Fruit fly (Drosophila melanogaster) whole organism, embryonic: ENCODE measurements around the gene fd96Cb.

Experiments
- Abd-B ChIP-seq: fragments of 200-800 bp; sonication (Bioruptor generic); optimal IDR thresholded peaks from 2 replicates; lab custom pipeline; 2018; ENCODE audit warnings: missing biosample characterization, mild to moderate bottlenecking, missing genetic modification characterization, moderate library complexity
- Adf1 ChIP-seq: fragments of 200-800 bp; sonication (Bioruptor generic); IDR thresholded peaks from 2 replicates; pipeline ENCODE4 v1.3.6; 2022; ENCODE audit warnings: missing biosample characterization, missing genetic modification characterization
- Aef1 ChIP-seq: fragments of 200-800 bp; sonication (Bioruptor generic); IDR thresholded peaks from 3 replicates; pipeline ENCODE4 v1.3.6; 2022; ENCODE audit warnings: missing biosample characterization, missing genetic modification characterization
- CG10431 ChIP-seq: fragments of 200-800 bp; sonication (Bioruptor generic); optimal IDR thresholded peaks from 3 replicates; lab custom pipeline; 2018; ENCODE audit warnings: missing biosample characterization, mild to moderate bottlenecking, missing genetic modification characterization
- CG10979 ChIP-seq: fragments of 200-800 bp; sonication (Bioruptor generic); optimal IDR thresholded peaks from 2 replicates; lab custom pipeline; 2018; ENCODE audit warnings: missing biosample characterization, mild to moderate bottlenecking, missing genetic modification characterization, moderate library complexity
- CG11247 ChIP-seq: fragments of 200-800 bp; sonication (Bioruptor generic); IDR thresholded peaks from 2 replicates; pipeline ENCODE4 v1.3.6; 2022; ENCODE audit warnings: missing biosample characterization, missing genetic modification characterization
- CG11504 ChIP-seq: fragments of 200-800 bp; sonication (Bioruptor generic); optimal IDR thresholded peaks from 3 replicates; lab custom pipeline; 2019; ENCODE audit warnings: missing biosample characterization, mild to moderate bottlenecking, missing genetic modification characterization, moderate library complexity
- CG13424 ChIP-seq: fragments of 200-800 bp; sonication (Bioruptor generic); optimal IDR thresholded peaks from 2 replicates; lab custom pipeline; 2019; ENCODE audit warnings: missing biosample characterization, mild to moderate bottlenecking, missing genetic modification characterization, moderate library complexity
- CG14014 ChIP-seq: fragments of 200-800 bp; sonication (Bioruptor generic); IDR thresholded peaks from 2 replicates; pipeline ENCODE4 v1.3.6; 2022; ENCODE audit warnings: missing biosample characterization, missing genetic modification characterization
- CG14441 ChIP-seq: fragments of 200-800 bp; sonication (Bioruptor generic); IDR thresholded peaks from 2 replicates; pipeline ENCODE4 v1.3.6; 2022; ENCODE audit warnings: missing biosample characterization, missing genetic modification characterization
- CG14667 ChIP-seq: fragments of 200-800 bp; sonication (Bioruptor generic); IDR thresholded peaks from 2 replicates; pipeline ENCODE4 v1.3.6; 2022; ENCODE audit warnings: missing biosample characterization, missing genetic modification characterization
- CG1603 ChIP-seq: fragments of 200-800 bp; sonication (Bioruptor generic); optimal IDR thresholded peaks from 2 replicates; lab custom pipeline; 2019; ENCODE audit warnings: missing biosample characterization, mild to moderate bottlenecking, missing genetic modification characterization, moderate library complexity
- CG16779 ChIP-seq: fragments of 200-800 bp; sonication (Bioruptor generic); IDR thresholded peaks from 2 replicates; pipeline ENCODE4 v1.3.6; 2022; ENCODE audit warnings: missing biosample characterization, missing genetic modification characterization
- CG18599 ChIP-seq: fragments of 200-800 bp; sonication (Bioruptor generic); optimal IDR thresholded peaks from 3 replicates; lab custom pipeline; 2017; ENCODE audit warnings: missing biosample characterization, missing genetic modification characterization, mild to moderate bottlenecking, moderate library complexity, missing genetic modification reagents
- CG2120 ChIP-seq: fragments of 200-800 bp; sonication (Bioruptor generic); optimal IDR thresholded peaks from 3 replicates; lab custom pipeline; 2016; ENCODE audit warnings: missing biosample characterization, missing genetic modification characterization
- CG3281 ChIP-seq: fragments of 200-800 bp; sonication (Bioruptor generic); optimal IDR thresholded peaks from 3 replicates; lab custom pipeline; 2017; ENCODE audit warnings: missing biosample characterization, mild to moderate bottlenecking, missing genetic modification characterization
- CG34376 ChIP-seq: fragments of 200-800 bp; sonication (Bioruptor generic); optimal IDR thresholded peaks from 2 replicates; lab custom pipeline; 2018; ENCODE audit warnings: missing biosample characterization, mild to moderate bottlenecking, missing genetic modification characterization
- CG4730 ChIP-seq: fragments of 200-800 bp; sonication (Bioruptor generic); IDR thresholded peaks from 2 replicates; pipeline ENCODE4 v1.3.6; 2022; ENCODE audit warnings: missing biosample characterization, missing genetic modification characterization
- CkIIα-i1 ChIP-seq: fragments of 200-800 bp; sonication (Bioruptor generic); IDR thresholded peaks from 2 replicates; pipeline ENCODE4 v1.3.6; 2022; ENCODE audit warnings: missing biosample characterization, missing genetic modification characterization
- Ets65A ChIP-seq: fragments of 200-800 bp; sonication (Bioruptor generic); peaks from one replicate; lab custom pipeline; 2016; ENCODE audit warnings: missing biosample characterization, missing genetic modification characterization
- Hmr ChIP-seq: fragments of 200-800 bp; sonication (Bioruptor generic); optimal IDR thresholded peaks from 3 replicates; lab custom pipeline; 2017; ENCODE audit warnings: mild to moderate bottlenecking, missing biosample characterization, missing genetic modification reagents, missing genetic modification characterization
- Hr51 ChIP-seq, 2 experiments: fragments of 200-800 bp; sonication (Bioruptor generic); optimal IDR thresholded peaks; 2 replicates in 1 of 2; 3 replicates in 1 of 2; lab custom pipeline; 2016 to 2018; ENCODE audit warnings: missing biosample characterization in 2 of 2, missing genetic modification characterization in 2 of 2, mild to moderate bottlenecking in 1 of 2, moderate library complexity in 1 of 2
- Mes4 ChIP-seq: fragments of 200-800 bp; sonication (Bioruptor generic); optimal IDR thresholded peaks from 2 replicates; lab custom pipeline; 2016; ENCODE audit warnings: missing biosample characterization, missing genetic modification characterization
- Mrtf ChIP-seq: fragments of 200-800 bp; sonication (Bioruptor generic); IDR thresholded peaks from 3 replicates; pipeline ENCODE4 v1.3.6; 2022; ENCODE audit warnings: missing biosample characterization, missing genetic modification characterization
- PHDP ChIP-seq: fragments of 200-800 bp; sonication (Bioruptor generic); optimal IDR thresholded peaks from 3 replicates; lab custom pipeline; 2018; ENCODE audit warnings: missing biosample characterization, mild to moderate bottlenecking, missing genetic modification characterization, moderate library complexity
- Ptx1 ChIP-seq: fragments of 200-800 bp; sonication (Bioruptor generic); IDR thresholded peaks from 2 replicates; pipeline ENCODE4 v1.3.6; 2022; ENCODE audit warnings: missing biosample characterization, missing genetic modification characterization
- Spps ChIP-seq: fragments of 200-800 bp; sonication (Bioruptor generic); optimal IDR thresholded peaks from 2 replicates; lab custom pipeline; 2018; ENCODE audit warnings: missing biosample characterization, mild to moderate bottlenecking, missing genetic modification characterization
- Taf1 ChIP-seq: fragments of 200-800 bp; sonication (Bioruptor generic); IDR thresholded peaks from 2 replicates; pipeline ENCODE4 v1.3.6; 2022; ENCODE audit warnings: missing biosample characterization, missing genetic modification characterization
- ab ChIP-seq: fragments of 200-800 bp; sonication (Bioruptor generic); optimal IDR thresholded peaks from 2 replicates; lab custom pipeline; 2016; ENCODE audit warnings: missing biosample characterization, missing genetic modification characterization
- bigmax ChIP-seq: fragments of 200-800 bp; sonication (Bioruptor generic); optimal IDR thresholded peaks from 2 replicates; lab custom pipeline; 2018; ENCODE audit warnings: missing biosample characterization, mild to moderate bottlenecking, missing genetic modification characterization
- btn ChIP-seq: fragments of 200-800 bp; sonication (Bioruptor generic); optimal IDR thresholded peaks from 2 replicates; lab custom pipeline; 2016; ENCODE audit warnings: missing biosample characterization, missing genetic modification characterization
- cwo ChIP-seq: fragments of 200-800 bp; sonication (Bioruptor generic); optimal IDR thresholded peaks from 3 replicates; lab custom pipeline; 2017; ENCODE audit warnings: missing biosample characterization, missing genetic modification characterization, mild to moderate bottlenecking, moderate library complexity, missing genetic modification reagents
- dmrt99B ChIP-seq: fragments of 200-800 bp; sonication (Bioruptor generic); optimal IDR thresholded peaks from 2 replicates; lab custom pipeline; 2018; ENCODE audit warnings: missing biosample characterization, mild to moderate bottlenecking, missing genetic modification characterization, moderate library complexity
- eve ChIP-seq, 2 experiments: fragments of >200 bp; optimal IDR thresholded peaks; 2 replicates each; lab custom pipeline; 2017; ENCODE audit warnings: missing biosample characterization in 2 of 2, missing genetic modification characterization in 2 of 2
- exex ChIP-seq: fragments of 200-800 bp; sonication (Bioruptor generic); optimal IDR thresholded peaks from 4 replicates; lab custom pipeline; 2018; ENCODE audit warnings: missing biosample characterization, mild to moderate bottlenecking, missing genetic modification characterization, moderate library complexity
- gem ChIP-seq: fragments of 200-800 bp; sonication (Bioruptor generic); optimal IDR thresholded peaks from 2 replicates; lab custom pipeline; 2019; ENCODE audit warnings: missing biosample characterization, mild to moderate bottlenecking, missing genetic modification characterization, moderate library complexity
- grau ChIP-seq: fragments of 200-800 bp; optimal IDR thresholded peaks from 3 replicates; lab custom pipeline; 2019; ENCODE audit warnings: missing biosample characterization, mild to moderate bottlenecking, missing genetic modification characterization, moderate library complexity
- gsb-n ChIP-seq: fragments of 200-800 bp; sonication (Bioruptor generic); optimal IDR thresholded peaks from 3 replicates; lab custom pipeline; 2018; ENCODE audit warnings: missing biosample characterization, mild to moderate bottlenecking, missing genetic modification characterization
- jing ChIP-seq: fragments of 200-800 bp; sonication (Bioruptor generic); optimal IDR thresholded peaks from 2 replicates; lab custom pipeline; 2018; ENCODE audit warnings: missing biosample characterization, mild to moderate bottlenecking, missing genetic modification characterization
- knrl ChIP-seq: fragments of 200-800 bp; sonication (Bioruptor generic); IDR thresholded peaks from 3 replicates; pipeline ENCODE4 v1.3.6; 2022; ENCODE audit warnings: missing biosample characterization, missing genetic modification characterization; ENCODE audit not compliant: partially characterized antibody
- lab ChIP-seq: fragments of 200-800 bp; sonication (Bioruptor generic); optimal IDR thresholded peaks from 3 replicates; lab custom pipeline; 2017; ENCODE audit warnings: missing biosample characterization, missing genetic modification characterization, mild to moderate bottlenecking, moderate library complexity, missing genetic modification reagents
- onecut ChIP-seq: fragments of 200-800 bp; sonication (Bioruptor generic); IDR thresholded peaks from 2 replicates; pipeline ENCODE4 v1.3.6; 2022; ENCODE audit warnings: missing biosample characterization, missing genetic modification characterization
- pho ChIP-seq: fragments of 200-800 bp; sonication (Bioruptor generic); optimal IDR thresholded peaks from 2 replicates; lab custom pipeline; 2016; ENCODE audit warnings: missing biosample characterization, missing genetic modification characterization
- sim ChIP-seq: fragments of 200-800 bp; sonication (Bioruptor generic); IDR thresholded peaks from 2 replicates; pipeline ENCODE4 v1.3.6; 2022; ENCODE audit warnings: missing biosample characterization, missing genetic modification characterization
- sug ChIP-seq: fragments of 200-800 bp; optimal IDR thresholded peaks from 2 replicates; lab custom pipeline; 2019; ENCODE audit warnings: missing biosample characterization, mild to moderate bottlenecking, missing genetic modification characterization, moderate library complexity
- unpg ChIP-seq: fragments of 200-800 bp; sonication (Bioruptor generic); optimal IDR thresholded peaks from 3 replicates; lab custom pipeline; 2018; ENCODE audit warnings: missing biosample characterization, mild to moderate bottlenecking, missing genetic modification characterization, moderate library complexity
- usp ChIP-seq: fragments of >200 bp; optimal IDR thresholded peaks from 2 replicates; lab custom pipeline; 2017; ENCODE audit warnings: missing biosample characterization, missing genetic modification characterization

fd96Cb gene

DNA sequence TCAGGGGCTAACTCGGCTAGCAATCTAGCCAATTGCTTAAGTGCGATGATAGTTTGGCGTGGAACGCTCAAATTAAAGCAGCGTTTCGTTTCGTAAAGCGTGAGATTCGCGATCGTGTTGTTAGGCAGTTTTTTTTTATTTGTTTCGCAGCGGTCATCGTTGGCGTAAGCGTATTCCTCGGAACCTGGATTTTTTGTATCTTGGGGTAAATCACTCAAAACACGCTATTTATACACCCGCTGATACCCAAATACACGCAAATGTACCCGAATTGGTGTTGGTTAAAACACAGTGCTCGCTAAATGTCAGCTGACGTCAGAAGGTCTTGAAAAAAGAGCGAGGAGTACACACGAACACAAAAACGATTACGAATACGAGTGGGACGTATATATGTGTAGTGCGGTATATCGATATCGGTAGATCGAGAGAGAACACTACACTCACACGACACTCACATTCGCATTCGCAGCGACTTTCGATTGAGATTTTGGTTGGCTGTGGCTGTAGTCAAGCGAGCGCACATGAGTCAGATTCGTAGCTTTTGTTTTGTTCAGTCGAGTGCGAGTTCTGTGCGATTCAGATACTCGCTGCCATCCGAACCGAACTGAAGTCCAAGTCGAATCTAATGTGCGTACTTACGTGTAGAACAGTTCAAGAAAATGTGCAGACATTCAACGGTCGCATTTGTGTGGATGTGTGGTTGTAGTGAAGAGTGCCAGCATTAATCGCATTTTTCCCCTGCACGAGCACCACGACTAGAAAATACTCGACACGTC, 44.9 kb upstream of the fd96Cb start (continued):
- TF ChIP-seq CG14667 (GFP tag; lab: Robert Waterston, UW) (no peak), CG14014 (no peak), Spps (no peak), CG11247 (GFP tag; lab: Robert Waterston, UW) (no peak), CG13424 (tag; lab: Kevin White, UChicago) (no peak), dmrt99B (no peak), gem (tag; lab: Kevin White, UChicago) (no peak), Abd-B (GFP tag; lab: Kevin White, UChicago) (no peak), CG16779 (GFP tag; lab: Robert Waterston, UW) (no peak), sim (GFP tag; lab: Robert Waterston, UW) (no peak), Ptx1 (GFP tag; lab: Robert Waterston, UW) (no peak)

DNA sequence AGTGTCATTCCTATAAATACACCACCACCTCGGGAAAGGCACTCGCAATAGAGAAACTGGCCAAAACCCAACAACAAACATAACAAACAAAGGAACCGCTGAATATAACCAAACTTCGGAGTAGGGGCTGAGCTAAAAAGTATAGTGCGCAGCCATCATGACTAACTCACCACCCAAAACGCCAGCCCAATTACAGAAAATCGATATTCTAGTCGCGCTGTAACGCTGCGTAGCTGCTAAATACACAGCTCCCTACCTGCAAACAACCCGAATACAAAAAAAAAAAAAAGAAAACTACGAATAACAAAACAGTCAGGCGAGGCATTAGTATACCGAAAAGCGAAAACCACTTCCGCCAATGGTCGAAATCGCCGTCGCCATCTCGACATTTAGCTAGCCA, 44.2 kb upstream of the fd96Cb start:
- TF ChIP-seq CG10979 (tag; lab: Kevin White, UChicago): no peak
- TF ChIP-seq onecut (GFP tag; lab: Robert Waterston, UW): peak; percentile 96
- TF ChIP-seq Mrtf: no peak
- peak; percentile 55 for TF ChIP-seq Ets65A (GFP tag; lab: Kevin White, UChicago)
- no peak for TF ChIP-seq unpg
- TF ChIP-seq CG10431: peak; percentile 10
- peak; percentile 4 for TF ChIP-seq ab (GFP tag; lab: Kevin White, UChicago)
- TF ChIP-seq CG4730: no peak
- TF ChIP-seq knrl (GFP tag; lab: Robert Waterston, UW): no peak
- TF ChIP-seq CG11504: no peak
- peak; percentile 39 for TF ChIP-seq bigmax (GFP tag; lab: Kevin White, UChicago)
- no peak for TF ChIP-seq cwo (GFP tag; lab: Kevin White, UChicago)
- no peak for TF ChIP-seq btn (GFP tag; lab: Kevin White, UChicago)
- peak in 1 of 2 experiments; percentile 87 for TF ChIP-seq eve (GFP tag; optimal IDR thresholded peaks at IDR 0.05; lab: Kevin White, UChicago)
- TF ChIP-seq grau (tag; lab: Kevin White, UChicago): no peak

DNA sequence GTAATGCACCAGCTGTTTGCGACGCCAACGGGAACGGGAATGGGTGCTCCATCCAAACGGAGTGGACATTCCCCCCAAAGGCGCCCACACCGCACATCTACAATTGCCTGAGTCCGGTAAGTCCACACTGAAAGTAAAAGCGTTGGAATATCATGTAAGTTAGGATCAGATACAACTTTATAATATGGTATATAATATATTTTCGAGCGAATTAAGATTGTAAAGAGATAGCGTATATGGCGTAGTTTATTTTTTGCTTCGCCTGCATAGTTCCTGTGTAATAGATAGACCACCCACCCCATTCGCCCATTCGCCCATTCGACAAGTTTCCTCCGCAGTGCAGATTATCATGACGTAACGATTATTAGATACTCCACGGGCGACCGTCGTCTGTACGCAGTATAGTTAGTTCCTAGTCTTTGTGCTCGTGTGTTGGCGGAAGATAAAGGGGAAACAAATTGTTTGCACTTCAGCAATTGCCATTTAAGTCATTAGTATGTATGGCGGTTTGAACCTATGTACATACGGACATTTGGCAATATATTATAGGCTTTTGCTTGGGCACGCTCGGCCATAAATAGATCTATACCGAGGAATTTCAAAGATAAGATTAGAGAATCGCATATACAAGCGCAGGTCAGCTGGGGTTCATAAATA, 43.2 kb upstream of the fd96Cb start:
- TF ChIP-seq Aef1 (GFP tag; lab: Robert Waterston, UW) (peak; percentile 24; the same call in 1 of the 3 replicates), CkIIα-i1 (GFP tag; lab: Robert Waterston, UW) (no peak), CG2120 (GFP tag; lab: Kevin White, UChicago) (peak; percentile 30), eve (GFP tag; optimal IDR thresholded peaks at IDR 0.05; lab: Kevin White, UChicago) (peak in 1 of 2 experiments; percentile 62), CG3281 (GFP tag; lab: Kevin White, UChicago) (no peak), CG14441 (GFP tag; lab: Robert Waterston, UW) (peak; percentile 44; the same call in 1 of the 2 replicates), Taf1 (peak; percentile 22; the same call in 1 of the 2 replicates), usp (GFP tag; lab: Kevin White, UChicago) (no peak), exex (tag; lab: Kevin White, UChicago) (peak; percentile 77), sug (peak; percentile 3), Hr51 (GFP tag; optimal IDR thresholded peaks at IDR 0.05; lab: Kevin White, UChicago) (peak in 1 of 2 experiments; percentile 7), CG18599 (GFP tag; lab: Kevin White, UChicago) (peak; percentile 56), Adf1 (GFP tag; lab: Robert Waterston, UW) (peak; percentile 25; the same call in 1 of the 2 replicates), Mes4 (GFP tag; lab: Kevin White, UChicago) (no peak), lab (GFP tag; lab: Kevin White, UChicago) (peak; percentile 39), PHDP (tag; lab: Kevin White, UChicago) (peak; percentile 16), pho (GFP tag; lab: Kevin White, UChicago) (peak; percentile 21), gsb-n (tag; lab: Kevin White, UChicago) (no peak), Hmr (GFP tag; lab: Kevin White, UChicago) (peak; percentile 43), jing (GFP tag; lab: Kevin White, UChicago) (no peak), CG34376 (GFP tag; lab: Kevin White, UChicago) (peak; percentile 43), CG1603 (tag; lab: Kevin White, UChicago) (peak; percentile 20)
